Worm (Caenorhabditis elegans): ENCODE results near the gene lgc-58.

The lgc-58 gene

ce11 chrX:6075209-6075608, at the start of gene lgc-58:
lgc-58 (plus strand) TSS chrX:6075509.
- no peak for TF ChIP-seq ceh-44 (GFP tag; IDR thresholded peaks at IDR 0.05)
- TF ChIP-seq php-3 (GFP tag; IDR thresholded peaks at IDR 0.05), result no peak
- TF ChIP-seq nhr-25 (tag; optimal IDR thresholded peaks at IDR 0.05; ENCODE audit: borderline replicate concordance, insufficient read depth), result no peak
- TF ChIP-seq ZK337.2 (GFP tag; IDR thresholded peaks at IDR 0.05), result no peak
- TF ChIP-seq cey-2 (tag; optimal IDR thresholded peaks at IDR 0.05; ENCODE audit: borderline replicate concordance, insufficient read depth), result no peak
- no peak for TF ChIP-seq nhr-111 (GFP tag; optimal IDR thresholded peaks at IDR 0.05)
- TF ChIP-seq arid-1 (GFP tag; conservative IDR thresholded peaks at IDR 0.05), result no peak
- TF ChIP-seq hif-1 (tag; optimal IDR thresholded peaks at IDR 0.05), result no peak
- no peak for TF ChIP-seq ceh-28 (tag; optimal IDR thresholded peaks at IDR 0.05)
- no peak for TF ChIP-seq nhr-6 (tag; optimal IDR thresholded peaks at IDR 0.05)

ce11 chrX:6026732-6027528, 48.4 kb upstream of the lgc-58 start:
- no peak for TF ChIP-seq daf-16 (GFP tag; optimal IDR thresholded peaks at IDR 0.05)
- TF ChIP-seq daf-16 (tag; optimal IDR thresholded peaks at IDR 0.05), result peak; percentile 44
- TF ChIP-seq pqm-1 (tag; optimal IDR thresholded peaks at IDR 0.05), result peak; percentile 38
- TF ChIP-seq aha-1 (tag), result peak; percentile 70
- no peak for TF ChIP-seq F44E2.7 (GFP tag; IDR thresholded peaks at IDR 0.05)
- no peak for TF ChIP-seq set-16 (GFP tag; IDR thresholded peaks at IDR 0.05)
- TF ChIP-seq Y48G9A.11 (GFP tag; IDR thresholded peaks at IDR 0.05), result no peak
- peak; percentile 12; the same call in 1 of the 2 replicates for TF ChIP-seq dmd-6 (GFP tag; IDR thresholded peaks at IDR 0.05)

ce11 chrX:6029075-6029474, 46.2 kb upstream of the lgc-58 start:
- TF ChIP-seq set-16 (GFP tag; IDR thresholded peaks at IDR 0.05) (no peak), pha-4 (GFP tag; IDR thresholded peaks at IDR 0.05) (no peak), pha-4 (tag; optimal IDR thresholded peaks at IDR 0.05) (no peak), unc-62 (GFP tag; optimal IDR thresholded peaks at IDR 0.05 in 1 of 2) (peak in 1 of 2 experiments; percentile 98), unc-62 (tag; optimal IDR thresholded peaks at IDR 0.05) (no peak), aha-1 (tag) (peak; percentile 50), fkh-10 (GFP tag; optimal IDR thresholded peaks at IDR 0.05) (no peak)

- TF ChIP-seq nhr-11 (tag; optimal IDR thresholded peaks at IDR 0.05), result no peak
- TF ChIP-seq aha-1 (tag), result peak; percentile 33
These were observed 44.1 kb upstream of the lgc-58 start, which contains the start of gene ipp-5 for ce11 chrX:6031169-6031568. ipp-5 (plus strand) TSS chrX:6031469.

ce11 chrX:6039544-6039943, 35.8 kb upstream of the lgc-58 start, which contains the start of gene hsp-25:
hsp-25 (minus strand) TSS chrX:6039644.
- TF ChIP-seq F49E8.2 (tag; optimal IDR thresholded peaks at IDR 0.05; ENCODE audit: borderline replicate concordance) (no peak), aha-1 (tag) (peak; percentile 29), unc-62 (GFP tag; optimal IDR thresholded peaks at IDR 0.05 in 1 of 2) (peak in 1 of 2 experiments; percentile 72), unc-62 (tag; optimal IDR thresholded peaks at IDR 0.05) (no peak), ces-1 (GFP tag; optimal IDR thresholded peaks at IDR 0.05) (no peak), mxl-2 (GFP tag; conservative IDR thresholded peaks at IDR 0.05) (no peak), egl-43 (GFP tag; IDR thresholded peaks at IDR 0.05) (no peak), fos-1 (tag; optimal IDR thresholded peaks at IDR 0.05) (no peak)

ce11 chrX:6040435-6041093, 34.7 kb upstream of the lgc-58 start:
- TF ChIP-seq daf-16 (GFP tag; optimal IDR thresholded peaks at IDR 0.05), result peak in 1 of 2 experiments; percentile 22
- no peak for TF ChIP-seq daf-16 (tag; optimal IDR thresholded peaks at IDR 0.05)
- no peak for TF ChIP-seq R02D3.7 (tag; optimal IDR thresholded peaks at IDR 0.05)
- TF ChIP-seq Y105C5A.15 (GFP tag; IDR thresholded peaks at IDR 0.05), result no peak
- TF ChIP-seq set-16 (GFP tag; IDR thresholded peaks at IDR 0.05), result peak; percentile 78
- TF ChIP-seq fos-1 (tag; optimal IDR thresholded peaks at IDR 0.05), result no peak
- no peak for TF ChIP-seq ceh-44 (GFP tag; IDR thresholded peaks at IDR 0.05)
- TF ChIP-seq aha-1 (tag), result peak; percentile 73
- TF ChIP-seq nhr-42 (GFP tag; IDR thresholded peaks at IDR 0.05), result no peak
- TF ChIP-seq unc-62 (GFP tag; optimal IDR thresholded peaks at IDR 0.05 in 1 of 2), result peak in 1 of 2 experiments; percentile 74
- TF ChIP-seq unc-62 (tag; optimal IDR thresholded peaks at IDR 0.05), result no peak
- TF ChIP-seq mxl-3 (GFP tag; optimal IDR thresholded peaks at IDR 0.05), result peak; percentile 2

Measured in whole organism, L4 larva.